Worm (Caenorhabditis elegans): ENCODE results near the gene cct-5.

ce11 chrIII:4513926-4514325 is 6.0 kb upstream of the cct-5 start:
- no peak for TF ChIP-seq ztf-4 (tag; optimal IDR thresholded peaks at IDR 0.05)
- TF ChIP-seq irx-1 (tag; optimal IDR thresholded peaks at IDR 0.05), result no peak
- no peak for TF ChIP-seq nhr-11 (tag; optimal IDR thresholded peaks at IDR 0.05)
- TF ChIP-seq lir-3 (tag; optimal IDR thresholded peaks at IDR 0.05; ENCODE audit: poor library complexity), result no peak
- TF ChIP-seq elt-3 (tag; optimal IDR thresholded peaks at IDR 0.05), result no peak
- no peak for TF ChIP-seq ces-1 (GFP tag; optimal IDR thresholded peaks at IDR 0.05)
- no peak for TF ChIP-seq mep-1 (tag; optimal IDR thresholded peaks at IDR 0.05)
- no peak for TF ChIP-seq zip-4 (GFP tag; optimal IDR thresholded peaks at IDR 0.05)
- TF ChIP-seq ama-1 (optimal IDR thresholded peaks at IDR 0.05), result no peak
- TF ChIP-seq mdl-1 (tag; optimal IDR thresholded peaks at IDR 0.05), result peak in 1 of 2 experiments; percentile 2
- TF ChIP-seq fkh-8 (tag; optimal IDR thresholded peaks at IDR 0.05), result peak; percentile 31
- TF ChIP-seq egl-27 (tag; optimal IDR thresholded peaks at IDR 0.05), result no peak

Measured in whole organism, L1 larva.